Fruit fly (Drosophila melanogaster) whole organism, pupa: Measurements from ENCODE around the gene Ir7d.

Source experiments
- CG10348 ChIP-seq: fragments of 200-800 bp; sonication (Bioruptor generic); IDR thresholded peaks from 2 replicates; pipeline ENCODE4 v1.3.6; 2022; ENCODE audit warnings: missing biosample characterization, missing genetic modification characterization
- CG13204 ChIP-seq: fragments of 200-800 bp; sonication (Bioruptor generic); optimal IDR thresholded peaks from 2 replicates; lab custom pipeline; 2018; ENCODE audit warnings: missing biosample characterization, mild to moderate bottlenecking, missing genetic modification characterization, moderate library complexity
- CG8301 ChIP-seq: fragments of 200-800 bp; sonication (Bioruptor generic); optimal IDR thresholded peaks from 2 replicates; lab custom pipeline; 2018; ENCODE audit warnings: missing biosample characterization, mild to moderate bottlenecking, missing genetic modification characterization
- fd96Ca ChIP-seq: fragments of 200-800 bp; sonication (Bioruptor generic); IDR thresholded peaks from 3 replicates; pipeline ENCODE4 v1.3.6; 2022; ENCODE audit warnings: missing biosample characterization, missing genetic modification characterization

DNA sequence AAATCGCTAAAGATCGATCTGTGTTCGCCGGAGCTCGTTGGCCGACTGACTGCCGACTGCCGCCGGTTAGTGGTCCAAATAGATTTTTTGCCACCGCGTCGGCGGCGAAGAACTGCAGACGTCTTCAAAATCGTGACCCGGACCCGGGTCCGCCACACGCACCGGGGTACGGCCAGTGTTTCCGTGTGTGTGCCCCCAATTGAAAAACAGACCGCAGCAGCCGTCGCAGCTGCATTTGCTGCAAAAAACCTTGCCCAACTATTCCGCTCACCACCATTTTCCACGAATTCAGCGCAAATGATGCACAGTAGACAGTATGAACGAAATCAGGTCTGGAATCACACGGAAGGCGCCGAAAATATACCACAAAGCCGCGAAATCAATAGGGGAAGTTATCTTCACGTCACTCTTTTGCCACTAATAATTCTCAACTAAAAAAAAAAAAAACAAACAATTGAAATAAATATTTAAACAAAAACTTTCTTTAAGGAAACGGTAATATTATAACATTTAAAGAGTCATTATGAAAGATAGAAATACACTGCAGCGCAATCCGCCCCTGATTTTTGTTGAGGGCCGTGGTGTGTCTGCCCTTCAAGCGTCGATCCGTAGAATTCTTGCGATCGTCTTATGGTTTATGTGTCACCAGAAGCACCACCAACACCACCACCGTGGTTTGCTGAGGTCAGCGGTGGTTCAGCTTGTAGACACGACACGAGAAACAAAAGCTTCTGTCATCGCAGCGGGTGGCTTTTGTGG is 5.3 kb downstream of the Ir7d start, which contains the start of gene dec:
- TF ChIP-seq CG13204 (no peak), CG10348 (no peak), CG8301 (tag; lab: Kevin White, UChicago) (no peak), fd96Ca (GFP tag; lab: Robert Waterston, UW) (no peak)
